Worm (Caenorhabditis elegans): ENCODE measurements around the gene sre-37.

ce11 chrII:12511866-12512265 lies 46.2 kb downstream of the sre-37 start, which contains the start of gene srh-73:
- TF ChIP-seq ztf-29 (GFP tag; IDR thresholded peaks at IDR 0.05) (no peak), flt-1 (GFP tag; IDR thresholded peaks at IDR 0.05) (no peak), ref-1 (GFP tag; conservative IDR thresholded peaks at IDR 0.05) (no peak), ztf-23 (GFP tag; IDR thresholded peaks at IDR 0.05) (no peak), cog-1 (tag; optimal IDR thresholded peaks at IDR 0.05) (no peak)

All from whole organism, midembryonic.